Fruit fly (Drosophila melanogaster) ovary, adult (tissue): ENCODE measurements around the gene Fgop2.

Source experiments
- CG17801 ChIP-seq: fragments of 200-800 bp; optimal IDR thresholded peaks from 2 replicates; lab custom pipeline; 2019; ENCODE audit warnings: missing biosample characterization, mild to moderate bottlenecking, missing genetic modification characterization, moderate library complexity; ENCODE audit not compliant: partially characterized antibody

Fgop2 gene

dm6 chr2L:6945088-6945487 is at the start of gene Fgop2:
Fgop2 (minus strand) TSS chr2L:6945289.
- TF ChIP-seq CG17801 (GFP tag; lab: Kevin White, UChicago): peak; percentile 30

- TF ChIP-seq CG17801 (GFP tag; lab: Kevin White, UChicago): no peak
Measured at dm6 chr2L:6991085-6991484, 46.0 kb upstream of the Fgop2 start.

dm6 chr2L:6971597-6972036 is 26.5 kb upstream of the Fgop2 start, which contains the start of gene snRNP-U1-70K:
snRNP-U1-70K (minus strand) TSS chr2L:6971737.
- TF ChIP-seq CG17801 (GFP tag; lab: Kevin White, UChicago): no peak

dm6 chr2L:6970813-6971212 is 25.7 kb upstream of the Fgop2 start:
- no peak for TF ChIP-seq CG17801 (GFP tag; lab: Kevin White, UChicago)

dm6 chr2L:6968013-6968517 is 23.0 kb upstream of the Fgop2 start:
- peak; percentile 1 for TF ChIP-seq CG17801 (GFP tag; lab: Kevin White, UChicago)

- TF ChIP-seq CG17801 (GFP tag; lab: Kevin White, UChicago): no peak
Measured at dm6 chr2L:6967422-6968012, 22.4 kb upstream of the Fgop2 start, which contains the start of gene Sumo. Sumo (minus strand) TSS chr2L:6967644.

dm6 chr2L:6966309-6966708 is 21.2 kb upstream of the Fgop2 start:
- TF ChIP-seq CG17801 (GFP tag; lab: Kevin White, UChicago): no peak

dm6 chr2L:6964632-6965031 is 19.5 kb upstream of the Fgop2 start:
- no peak for TF ChIP-seq CG17801 (GFP tag; lab: Kevin White, UChicago)

- TF ChIP-seq CG17801 (GFP tag; lab: Kevin White, UChicago): peak; percentile 68
Measured at dm6 chr2L:6964022-6964434, 18.9 kb upstream of the Fgop2 start, which contains the start of the genes sip2 and Coprox. sip2 (minus strand) TSS chr2L:6964074. Coprox (plus strand) TSS chr2L:6964421.

dm6 chr2L:6960165-6960564 is 15.1 kb upstream of the Fgop2 start, which contains the start of the genes Atac1 and Hmgcl:
Atac1 (minus strand) TSS chr2L:6960328.
Hmgcl (plus strand) TSS chr2L:6960377.
- TF ChIP-seq CG17801 (GFP tag; lab: Kevin White, UChicago): no peak

- no peak for TF ChIP-seq CG17801 (GFP tag; lab: Kevin White, UChicago)
Measured at dm6 chr2L:6956725-6957124, 11.6 kb upstream of the Fgop2 start, which contains the start of the genes CG13775 and CG3430. CG13775 (minus strand) TSS chr2L:6956950. CG3430 (plus strand) TSS chr2L:6957008.

- TF ChIP-seq CG17801 (GFP tag; lab: Kevin White, UChicago): peak; percentile 18
Measured at dm6 chr2L:6950096-6950495, 5.0 kb upstream of the Fgop2 start, which contains the start of the genes Gas41 and SA1. Gas41 (minus strand) TSS chr2L:6950207. SA1 (plus strand) TSS chr2L:6950421.

- TF ChIP-seq CG17801 (GFP tag; lab: Kevin White, UChicago): no peak
Measured at dm6 chr2L:6948540-6948942, 3.5 kb upstream of the Fgop2 start, which contains the start of gene ihog. ihog (minus strand) TSS chr2L:6948808.

dm6 chr2L:6942714-6943113 is 2.4 kb downstream of the Fgop2 start, which contains the start of gene CG18304:
CG18304 (minus strand) TSS chr2L:6942814.
- TF ChIP-seq CG17801 (GFP tag; lab: Kevin White, UChicago): no peak

dm6 chr2L:6941731-6942130 is 3.4 kb downstream of the Fgop2 start:
- no peak for TF ChIP-seq CG17801 (GFP tag; lab: Kevin White, UChicago)

dm6 chr2L:6939698-6940097 is 5.4 kb downstream of the Fgop2 start:
- TF ChIP-seq CG17801 (GFP tag; lab: Kevin White, UChicago): no peak
